Worm (Caenorhabditis elegans) whole organism, L2 larva: ENCODE measurements around the gene F41B5.12.
A peak's percentile ranks its signal among the peaks of the same experiment; 100 is the strongest.

Experiments used
- aly-2 ChIP-seq: fragments of 150-350 bp; optimal IDR thresholded peaks from 2 replicates; lab custom pipeline; 2014; ENCODE audit warnings: missing biosample characterization, missing genetic modification characterization
- blmp-1 ChIP-seq: sonication (generic microtip); optimal IDR thresholded peaks from 2 replicates; lab custom pipeline; 2017; ENCODE audit warnings: missing genetic modification characterization, mild to moderate bottlenecking, missing compliant biosample characterization, antibody characterized with exemption, moderate library complexity; ENCODE audit not compliant: insufficient read depth
- ceh-82 ChIP-seq: fragments of 150-350 bp; optimal IDR thresholded peaks from 2 replicates; lab custom pipeline; 2014; ENCODE audit warnings: missing biosample characterization, missing genetic modification characterization
- egl-27 ChIP-seq: sonication (generic microtip); optimal IDR thresholded peaks from 3 replicates; lab custom pipeline; 2017; ENCODE audit warnings: missing biosample characterization, missing genetic modification reagents, missing genetic modification characterization
- fos-1 ChIP-seq: fragments of 150-350 bp; optimal IDR thresholded peaks from 2 replicates; lab custom pipeline; 2014; ENCODE audit warnings: missing biosample characterization, missing genetic modification characterization
- lin-13 ChIP-seq: fragments of 150-350 bp; optimal IDR thresholded peaks from 2 replicates; lab custom pipeline; 2014; ENCODE audit warnings: missing biosample characterization, missing genetic modification reagents, missing genetic modification characterization
- lin-39 ChIP-seq: fragments of 150-350 bp; optimal IDR thresholded peaks from 2 replicates; lab custom pipeline; 2014; ENCODE audit warnings: missing biosample characterization, missing genetic modification reagents, missing genetic modification characterization
- lsy-2 ChIP-seq, 2 experiments: fragments of 150-350 bp in 1 of 2; sonication (generic microtip) in 1 of 2; optimal IDR thresholded peaks; 2 replicates each; lab custom pipeline; 2014 to 2017; ENCODE audit warnings: missing biosample characterization in 2 of 2, missing genetic modification characterization in 2 of 2
- mab-5 ChIP-seq: fragments of 150-350 bp; optimal IDR thresholded peaks from 2 replicates; lab custom pipeline; 2014; ENCODE audit warnings: missing biosample characterization, missing genetic modification characterization
- nhr-10 ChIP-seq: sonication (generic microtip); optimal IDR thresholded peaks from 2 replicates; lab custom pipeline; 2017; ENCODE audit warnings: missing biosample characterization, missing genetic modification characterization
- nhr-21 ChIP-seq: fragments of 150-350 bp; optimal IDR thresholded peaks from 2 replicates; lab custom pipeline; 2014; ENCODE audit warnings: missing biosample characterization, missing genetic modification characterization
- nhr-25 ChIP-seq: fragments of 150-350 bp; sonication (generic microtip); optimal IDR thresholded peaks from 3 replicates; lab custom pipeline; 2014; ENCODE audit warnings: missing biosample characterization, missing genetic modification characterization
- nhr-77 ChIP-seq: fragments of 150-350 bp; optimal IDR thresholded peaks from 2 replicates; lab custom pipeline; 2014; ENCODE audit warnings: missing biosample characterization, missing genetic modification characterization
- peb-1 ChIP-seq: fragments of 150-350 bp; optimal IDR thresholded peaks from 2 replicates; lab custom pipeline; 2014; ENCODE audit warnings: missing biosample characterization, missing genetic modification characterization
- sma-3 ChIP-seq: sonication (generic microtip); optimal IDR thresholded peaks from 2 replicates; lab custom pipeline; 2016; ENCODE audit warnings: missing genetic modification reagents, missing genetic modification characterization, missing compliant biosample characterization
- sma-9 ChIP-seq, 2 experiments: fragments of 150-350 bp in 1 of 2; sonication (generic microtip) in 1 of 2; optimal IDR thresholded peaks; 2 replicates each; lab custom pipeline; 2014 to 2016; ENCODE audit warnings: missing genetic modification characterization in 2 of 2, mild to moderate bottlenecking in 1 of 2, missing biosample characterization in 1 of 2, missing compliant biosample characterization in 1 of 2, missing genetic modification reagents in 1 of 2, moderate library complexity in 1 of 2
- unc-39 ChIP-seq: fragments of 150-350 bp; optimal IDR thresholded peaks from 2 replicates; lab custom pipeline; 2014; ENCODE audit warnings: missing biosample characterization, missing genetic modification characterization
- ztf-11 ChIP-seq: sonication (generic microtip); optimal IDR thresholded peaks from 2 replicates; lab custom pipeline; 2017; ENCODE audit warnings: missing biosample characterization, missing genetic modification characterization
- ztf-4 ChIP-seq: fragments of 150-350 bp; optimal IDR thresholded peaks from 2 replicates; lab custom pipeline; 2014; ENCODE audit warnings: missing biosample characterization, missing genetic modification characterization

Gene F41B5.12

ce11 chrV:2303775-2304174 lies 43.0 kb downstream of the F41B5.12 start, which contains the start of gene irld-15:
Gene irld-15, minus strand, starts transcription at chrV:2303875.
- TF ChIP-seq ztf-4 (tag; lab: Kevin White, UChicago) (no peak), sma-9 (GFP tag; optimal IDR thresholded peaks at IDR 0.05; lab: Kevin White, UChicago) (no peak), sma-9 (tag; optimal IDR thresholded peaks at IDR 0.05; lab: Kevin White, UChicago) (no peak), egl-27 (tag; lab: Kevin White, UChicago) (no peak), nhr-25 (tag; lab: Kevin White, UChicago) (no peak), ztf-11 (tag; lab: Kevin White, UChicago) (no peak), ceh-82 (tag; lab: Kevin White, UChicago) (no peak), unc-39 (tag; lab: Kevin White, UChicago) (no peak), nhr-77 (tag; lab: Kevin White, UChicago) (no peak)

ce11 chrV:2306383-2306782 lies 45.6 kb downstream of the F41B5.12 start:
- TF ChIP-seq aly-2 (tag; lab: Kevin White, UChicago) (no peak), ceh-82 (tag; lab: Kevin White, UChicago) (no peak), sma-3 (GFP tag; lab: Kevin White, UChicago) (no peak), nhr-10 (tag; lab: Kevin White, UChicago) (no peak), blmp-1 (no peak), sma-9 (GFP tag; optimal IDR thresholded peaks at IDR 0.05; lab: Kevin White, UChicago) (no peak), sma-9 (tag; optimal IDR thresholded peaks at IDR 0.05; lab: Kevin White, UChicago) (no peak), lsy-2 (tag; optimal IDR thresholded peaks at IDR 0.05; lab: Kevin White, UChicago) (no peak)

ce11 chrV:2308246-2308645 lies 47.5 kb downstream of the F41B5.12 start:
- no peak for TF ChIP-seq nhr-21 (tag; lab: Kevin White, UChicago)
- TF ChIP-seq sma-9 (GFP tag; optimal IDR thresholded peaks at IDR 0.05; lab: Kevin White, UChicago): peak; percentile 32
- TF ChIP-seq sma-9 (tag; optimal IDR thresholded peaks at IDR 0.05; lab: Kevin White, UChicago): no peak
- TF ChIP-seq lin-13 (GFP tag; lab: Kevin White, UChicago): no peak
- peak; percentile 89 for TF ChIP-seq fos-1 (tag; lab: Kevin White, UChicago)
- TF ChIP-seq ztf-4 (tag; lab: Kevin White, UChicago): no peak
- TF ChIP-seq nhr-77 (tag; lab: Kevin White, UChicago): no peak
- no peak for TF ChIP-seq peb-1 (tag; lab: Kevin White, UChicago)
- TF ChIP-seq mab-5 (tag; lab: Kevin White, UChicago): no peak
- TF ChIP-seq lin-39 (tag; lab: Kevin White, UChicago): no peak
